Worm (Caenorhabditis elegans) whole organism, late embryonic: ENCODE results near the gene T27E7.9.
"Not testable (repeated sequence)": the region's sequence is repeated elsewhere in the genome, so short reads cannot be mapped to it uniquely, and the experiment has no call there.

Experiments
- C38D4.7 ChIP-seq: fragments of 200-800 bp; sonication (Bioruptor generic); optimal IDR thresholded peaks from 2 replicates; lab custom pipeline; 2018; ENCODE audit warnings: mild to moderate bottlenecking, missing genetic modification characterization, moderate library complexity, missing compliant biosample characterization
- F13H6.1 ChIP-seq: sonication (generic microtip); optimal IDR thresholded peaks from 2 replicates; lab custom pipeline; 2016; ENCODE audit warnings: missing genetic modification characterization, missing compliant biosample characterization
- K09A11.1 ChIP-seq: sonication (generic microtip); optimal IDR thresholded peaks from 2 replicates; lab custom pipeline; 2017; ENCODE audit warnings: antibody characterized with exemption, mild to moderate bottlenecking, missing genetic modification characterization, missing compliant biosample characterization; ENCODE audit not compliant: insufficient read depth
- ceh-2 ChIP-seq: sonication (generic microtip); optimal IDR thresholded peaks from 2 replicates; lab custom pipeline; 2016; ENCODE audit warnings: missing genotype, missing genetic modification characterization, missing compliant biosample characterization
- ceh-31 ChIP-seq: sonication (generic microtip); optimal IDR thresholded peaks from 2 replicates; lab custom pipeline; 2016; ENCODE audit warnings: missing genetic modification characterization, missing compliant biosample characterization
- ceh-34 ChIP-seq: sonication (generic microtip); optimal IDR thresholded peaks from 2 replicates; lab custom pipeline; 2016; ENCODE audit warnings: mild to moderate bottlenecking, missing genetic modification characterization, missing compliant biosample characterization
- dve-1 ChIP-seq: sonication (generic microtip); optimal IDR thresholded peaks from 2 replicates; lab custom pipeline; 2017; ENCODE audit warnings: antibody characterized with exemption, mild to moderate bottlenecking, missing genetic modification characterization, missing compliant biosample characterization
- elt-4 ChIP-seq: sonication (generic microtip); optimal IDR thresholded peaks from 2 replicates; lab custom pipeline; 2016; ENCODE audit warnings: missing genetic modification characterization, missing compliant biosample characterization
- eyg-1 ChIP-seq: sonication (generic microtip); optimal IDR thresholded peaks from 2 replicates; lab custom pipeline; 2016; ENCODE audit warnings: missing genotype, missing genetic modification characterization, missing compliant biosample characterization
- fax-1 ChIP-seq: sonication (generic microtip); optimal IDR thresholded peaks from 2 replicates; lab custom pipeline; 2016; ENCODE audit warnings: missing genotype, missing genetic modification characterization, missing compliant biosample characterization
- fkh-10 ChIP-seq: fragments of 150-350 bp; optimal IDR thresholded peaks from 2 replicates; lab custom pipeline; 2014; ENCODE audit warnings: missing biosample characterization, missing genetic modification reagents, missing genetic modification characterization
- fkh-6 ChIP-seq: sonication (generic microtip); optimal IDR thresholded peaks from 2 replicates; lab custom pipeline; 2016; ENCODE audit warnings: missing genetic modification characterization, missing compliant biosample characterization
- gmeb-2 ChIP-seq: sonication (generic microtip); optimal IDR thresholded peaks from 2 replicates; lab custom pipeline; 2016; ENCODE audit warnings: missing genetic modification characterization, inconsistent platforms, missing compliant biosample characterization
- hlh-15 ChIP-seq: sonication (generic microtip); optimal IDR thresholded peaks from 2 replicates; lab custom pipeline; 2016; ENCODE audit warnings: missing genetic modification characterization, missing compliant biosample characterization
- hlh-8 ChIP-seq: sonication (generic microtip); optimal IDR thresholded peaks from 2 replicates; lab custom pipeline; 2016; ENCODE audit warnings: missing genotype, missing genetic modification characterization, missing compliant biosample characterization
- lim-6 ChIP-seq: sonication (generic microtip); optimal IDR thresholded peaks from 2 replicates; lab custom pipeline; 2016; ENCODE audit warnings: missing genetic modification characterization, missing compliant biosample characterization
- lin-11 ChIP-seq: fragments of 200-800 bp; sonication (Bioruptor generic); optimal IDR thresholded peaks from 2 replicates; lab custom pipeline; 2018; ENCODE audit warnings: mild to moderate bottlenecking, missing genetic modification characterization, missing compliant biosample characterization
- nfya-1 ChIP-seq: sonication (generic microtip); optimal IDR thresholded peaks from 2 replicates; lab custom pipeline; 2017; ENCODE audit warnings: missing genetic modification characterization, mild to moderate bottlenecking, missing compliant biosample characterization, antibody characterized with exemption, moderate library complexity
- nhr-11 ChIP-seq: fragments of 150-350 bp; optimal IDR thresholded peaks from 2 replicates; lab custom pipeline; 2014; ENCODE audit warnings: missing biosample characterization, missing genetic modification characterization
- npax-4 ChIP-seq: sonication (generic microtip); optimal IDR thresholded peaks from 2 replicates; lab custom pipeline; 2016; ENCODE audit warnings: missing genetic modification characterization, missing compliant biosample characterization
- odd-2 ChIP-seq: sonication (generic microtip); optimal IDR thresholded peaks from 2 replicates; lab custom pipeline; 2017; ENCODE audit warnings: antibody characterized with exemption, mild to moderate bottlenecking, missing genetic modification characterization, missing compliant biosample characterization
- pag-3 ChIP-seq: sonication (generic microtip); optimal IDR thresholded peaks from 2 replicates; lab custom pipeline; 2016; ENCODE audit warnings: missing compliant biosample characterization, missing genetic modification characterization, borderline replicate concordance
- pat-9 ChIP-seq: fragments of 200-800 bp; sonication (Bioruptor generic); optimal IDR thresholded peaks from 2 replicates; lab custom pipeline; 2018; ENCODE audit warnings: mild to moderate bottlenecking, missing genetic modification characterization, moderate library complexity, missing compliant biosample characterization
- pqm-1 ChIP-seq: sonication (generic microtip); optimal IDR thresholded peaks from 2 replicates; lab custom pipeline; 2016; ENCODE audit warnings: missing genetic modification characterization, missing compliant biosample characterization
- pros-1 ChIP-seq: fragments of 150-350 bp; optimal IDR thresholded peaks from 2 replicates; lab custom pipeline; 2014; ENCODE audit warnings: missing biosample characterization, missing genetic modification reagents, missing genetic modification characterization
- sox-4 ChIP-seq: sonication (generic microtip); optimal IDR thresholded peaks from 2 replicates; lab custom pipeline; 2017; ENCODE audit warnings: mild to moderate bottlenecking, missing genetic modification characterization, inconsistent platforms, missing compliant biosample characterization
- syd-9 ChIP-seq: sonication (generic microtip); optimal IDR thresholded peaks from 2 replicates; lab custom pipeline; 2016; ENCODE audit warnings: mild to moderate bottlenecking, missing genetic modification characterization, moderate library complexity, missing compliant biosample characterization
- tbx-2 ChIP-seq: sonication (generic microtip); optimal IDR thresholded peaks from 2 replicates; lab custom pipeline; 2016; ENCODE audit warnings: missing genetic modification characterization, missing compliant biosample characterization
- unc-42 ChIP-seq: sonication (generic microtip); optimal IDR thresholded peaks from 2 replicates; lab custom pipeline; 2016; ENCODE audit warnings: missing genotype, missing genetic modification characterization, missing compliant biosample characterization
- unc-55 ChIP-seq: sonication (generic microtip); optimal IDR thresholded peaks from 2 replicates; lab custom pipeline; 2017; ENCODE audit warnings: missing biosample characterization, missing genetic modification reagents, missing genetic modification characterization
- unc-86 ChIP-seq: sonication (generic microtip); optimal IDR thresholded peaks from 2 replicates; lab custom pipeline; 2016; ENCODE audit warnings: missing genetic modification characterization, missing compliant biosample characterization
- zip-5 ChIP-seq: sonication (generic microtip); optimal IDR thresholded peaks from 2 replicates; lab custom pipeline; 2016; ENCODE audit warnings: missing genetic modification characterization, missing compliant biosample characterization

The T27E7.9 gene

ce11 chrIV:14551870-14552269 lies 2.7 kb upstream of the T27E7.9 start, which contains the start of gene pals-30:
Gene pals-30, minus strand, starts transcription at chrIV:14551970.
- TF ChIP-seq pros-1; fkh-10; fax-1 (tag; lab: Kevin White, UChicago): not testable (repeated sequence)

DNA sequence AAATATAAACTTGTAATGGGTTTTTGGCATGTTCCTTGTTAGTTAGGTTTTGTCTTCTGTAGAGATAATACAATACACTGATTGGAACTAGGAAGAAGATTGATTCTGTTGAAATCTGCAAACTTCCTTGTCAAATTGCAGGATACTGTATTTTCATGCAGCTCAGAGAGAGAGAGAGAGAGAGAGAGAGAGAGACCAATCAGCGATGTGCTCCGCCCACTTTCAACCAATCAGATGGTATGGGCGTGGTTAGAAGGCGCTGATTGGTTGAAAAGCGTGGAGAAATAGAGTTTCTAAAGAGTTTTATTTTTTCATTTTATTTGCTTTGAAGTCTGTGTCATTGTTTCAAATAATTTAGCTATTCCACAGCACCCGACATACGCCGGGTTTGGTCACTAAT lies 1.9 kb downstream of the T27E7.9 start:
- TF ChIP-seq sox-4 (no peak), lim-6 (tag; lab: Kevin White, UChicago) (no peak), ceh-31 (no peak), tbx-2 (tag; lab: Kevin White, UChicago) (no peak), F13H6.1 (no peak), eyg-1 (tag; lab: Kevin White, UChicago) (no peak), nfya-1 (tag; lab: Kevin White, UChicago) (peak; percentile 93)
- TF ChIP-seq, all 69 proteins: peak for 1

ce11 chrIV:14542517-14542916 lies 6.7 kb downstream of the T27E7.9 start, which contains the start of gene pals-29:
Gene pals-29, minus strand, starts transcription at chrIV:14542617.
- TF ChIP-seq odd-2 (tag; lab: Kevin White, UChicago) (no peak), unc-42 (tag; lab: Kevin White, UChicago) (no peak), eyg-1 (tag; lab: Kevin White, UChicago) (no peak), pat-9 (no peak), hlh-8 (tag; lab: Kevin White, UChicago) (no peak), hlh-15 (tag; lab: Kevin White, UChicago) (no peak), ceh-2 (tag; lab: Kevin White, UChicago) (no peak)

- no peak for TF ChIP-seq pqm-1 (tag; lab: Kevin White, UChicago)
- TF ChIP-seq zip-5 (tag; lab: Kevin White, UChicago) = no peak
- no peak for TF ChIP-seq ceh-34 (tag; lab: Kevin White, UChicago)
- TF ChIP-seq pag-3 = no peak
- no peak for TF ChIP-seq hlh-15 (tag; lab: Kevin White, UChicago)
- TF ChIP-seq eyg-1 (tag; lab: Kevin White, UChicago) = no peak
- TF ChIP-seq tbx-2 (tag; lab: Kevin White, UChicago) = no peak
Measured at ce11 chrIV:14536911-14537310, 12.3 kb downstream of the T27E7.9 start, which contains the start of gene T27E7.5. Gene T27E7.5, plus strand, starts transcription at chrIV:14537163.

DNA sequence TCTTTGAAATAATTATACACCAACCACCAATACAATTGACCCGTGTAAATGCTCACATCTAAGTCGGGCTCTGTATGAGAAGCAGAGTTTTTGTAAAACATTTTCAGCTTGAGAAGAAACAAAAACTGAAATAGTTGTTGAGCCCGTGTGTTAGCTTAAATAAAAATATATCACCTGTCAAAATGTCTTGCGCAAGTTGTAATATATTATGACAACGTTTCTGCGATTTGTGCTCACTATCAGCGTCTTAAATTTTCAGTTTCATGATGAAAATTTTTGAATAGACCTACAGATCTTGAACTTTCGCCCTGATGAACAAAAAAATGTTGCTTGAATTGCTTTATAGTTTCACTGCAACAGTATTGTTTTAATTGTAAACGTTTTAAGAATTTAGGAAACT lies 14.2 kb downstream of the T27E7.9 start, which contains the start of gene T27E7.4:
Gene T27E7.4 (minus strand): TSS at position 101 of the 400 bp plus-strand sequence.
- TF ChIP-seq syd-9 = no peak
- no peak for TF ChIP-seq nfya-1 (tag; lab: Kevin White, UChicago)
- no peak for TF ChIP-seq C38D4.7 (GFP tag; lab: Kevin White, UChicago)
- TF ChIP-seq ceh-34 (tag; lab: Kevin White, UChicago) = no peak
- TF ChIP-seq fax-1 (tag; lab: Kevin White, UChicago) = no peak
- TF ChIP-seq lim-6 (tag; lab: Kevin White, UChicago) = no peak
- no peak for TF ChIP-seq tbx-2 (tag; lab: Kevin White, UChicago)
- no peak for TF ChIP-seq unc-86 (tag; lab: Kevin White, UChicago)
- no peak for TF ChIP-seq ceh-2 (tag; lab: Kevin White, UChicago)

ce11 chrIV:14532366-14532765 lies 16.8 kb downstream of the T27E7.9 start:
- TF ChIP-seq K09A11.1 (tag; lab: Kevin White, UChicago) = no peak
- TF ChIP-seq unc-55 (GFP tag; lab: Kevin White, UChicago) = no peak
- no peak for TF ChIP-seq lin-11 (tag; lab: Kevin White, UChicago)
- TF ChIP-seq nhr-11 = no peak
- TF ChIP-seq sox-4 = no peak
- no peak for TF ChIP-seq fkh-6 (tag; lab: Kevin White, UChicago)
- TF ChIP-seq gmeb-2 (tag; lab: Kevin White, UChicago) = no peak
- no peak for TF ChIP-seq npax-4
- TF ChIP-seq dve-1 (tag; lab: Kevin White, UChicago) = no peak
- no peak for TF ChIP-seq elt-4 (tag; lab: Kevin White, UChicago)
- TF ChIP-seq pros-1 = no peak
